Worm (Caenorhabditis elegans) whole organism, late embryonic: ENCODE measurements around the gene fbxb-20.

Experiments
- C38D4.7 ChIP-seq: fragments of 200-800 bp; sonication (Bioruptor generic); optimal IDR thresholded peaks from 2 replicates; lab custom pipeline; 2018; ENCODE audit warnings: mild to moderate bottlenecking, missing genetic modification characterization, moderate library complexity, missing compliant biosample characterization
- K02D7.2 ChIP-seq: sonication (generic microtip); optimal IDR thresholded peaks from 2 replicates; lab custom pipeline; 2017; ENCODE audit warnings: mild to moderate bottlenecking, missing genetic modification characterization, missing compliant biosample characterization
- T23F11.4 ChIP-seq: fragments of 200-800 bp; sonication (Bioruptor generic); optimal IDR thresholded peaks from 2 replicates; lab custom pipeline; 2018; ENCODE audit warnings: mild to moderate bottlenecking, missing genetic modification characterization, missing compliant biosample characterization
- Y22D7AL.16 ChIP-seq: sonication (generic microtip); optimal IDR thresholded peaks from 2 replicates; lab custom pipeline; 2016; ENCODE audit warnings: missing genetic modification characterization, missing compliant biosample characterization
- ama-1 ChIP-seq: fragments of 150-350 bp; optimal IDR thresholded peaks from 2 replicates; lab custom pipeline; 2014
- ceh-18 ChIP-seq: sonication (generic microtip); optimal IDR thresholded peaks from 2 replicates; lab custom pipeline; 2016; ENCODE audit warnings: missing genetic modification characterization, missing compliant biosample characterization
- ceh-19 ChIP-seq: fragments of 200-800 bp; sonication (Bioruptor generic); optimal IDR thresholded peaks from 2 replicates; lab custom pipeline; 2018; ENCODE audit warnings: mild to moderate bottlenecking, missing genetic modification characterization, missing compliant biosample characterization
- ceh-2 ChIP-seq: sonication (generic microtip); optimal IDR thresholded peaks from 2 replicates; lab custom pipeline; 2016; ENCODE audit warnings: missing genotype, missing genetic modification characterization, missing compliant biosample characterization
- ceh-30 ChIP-seq: fragments of 150-350 bp; optimal IDR thresholded peaks from 2 replicates; lab custom pipeline; 2014; ENCODE audit warnings: missing biosample characterization, missing genetic modification characterization
- ceh-31 ChIP-seq: sonication (generic microtip); optimal IDR thresholded peaks from 2 replicates; lab custom pipeline; 2016; ENCODE audit warnings: missing genetic modification characterization, missing compliant biosample characterization
- ceh-9 ChIP-seq: sonication (generic microtip); optimal IDR thresholded peaks from 2 replicates; lab custom pipeline; 2016; ENCODE audit warnings: mild to moderate bottlenecking, missing genetic modification characterization, inconsistent platforms, missing compliant biosample characterization
- dve-1 ChIP-seq: sonication (generic microtip); optimal IDR thresholded peaks from 2 replicates; lab custom pipeline; 2017; ENCODE audit warnings: antibody characterized with exemption, mild to moderate bottlenecking, missing genetic modification characterization, missing compliant biosample characterization
- elt-2 ChIP-seq: sonication (generic microtip); optimal IDR thresholded peaks from 2 replicates; lab custom pipeline; 2016; ENCODE audit warnings: missing genetic modification reagents, missing genetic modification characterization, missing compliant biosample characterization
- ets-4 ChIP-seq: sonication (generic microtip); optimal IDR thresholded peaks from 2 replicates; lab custom pipeline; 2016; ENCODE audit warnings: missing genetic modification characterization, missing compliant biosample characterization
- eyg-1 ChIP-seq: sonication (generic microtip); optimal IDR thresholded peaks from 2 replicates; lab custom pipeline; 2016; ENCODE audit warnings: missing genotype, missing genetic modification characterization, missing compliant biosample characterization
- gmeb-2 ChIP-seq: sonication (generic microtip); optimal IDR thresholded peaks from 2 replicates; lab custom pipeline; 2016; ENCODE audit warnings: missing genetic modification characterization, inconsistent platforms, missing compliant biosample characterization
- hlh-13 ChIP-seq: fragments of 200-800 bp; sonication (Bioruptor generic); optimal IDR thresholded peaks from 2 replicates; lab custom pipeline; 2018; ENCODE audit warnings: mild to moderate bottlenecking, missing genetic modification characterization, missing compliant biosample characterization
- hlh-15 ChIP-seq: sonication (generic microtip); optimal IDR thresholded peaks from 2 replicates; lab custom pipeline; 2016; ENCODE audit warnings: missing genetic modification characterization, missing compliant biosample characterization
- hlh-30 ChIP-seq: sonication (generic microtip); optimal IDR thresholded peaks from 2 replicates; lab custom pipeline; 2017; ENCODE audit warnings: antibody characterized with exemption, missing genetic modification characterization, missing compliant biosample characterization; ENCODE audit not compliant: insufficient read depth
- hlh-8 ChIP-seq: sonication (generic microtip); optimal IDR thresholded peaks from 2 replicates; lab custom pipeline; 2016; ENCODE audit warnings: missing genotype, missing genetic modification characterization, missing compliant biosample characterization
- lim-6 ChIP-seq: sonication (generic microtip); optimal IDR thresholded peaks from 2 replicates; lab custom pipeline; 2016; ENCODE audit warnings: missing genetic modification characterization, missing compliant biosample characterization
- nfya-1 ChIP-seq: sonication (generic microtip); optimal IDR thresholded peaks from 2 replicates; lab custom pipeline; 2017; ENCODE audit warnings: missing genetic modification characterization, mild to moderate bottlenecking, missing compliant biosample characterization, antibody characterized with exemption, moderate library complexity
- nhr-11 ChIP-seq: fragments of 150-350 bp; optimal IDR thresholded peaks from 2 replicates; lab custom pipeline; 2014; ENCODE audit warnings: missing biosample characterization, missing genetic modification characterization
- npax-4 ChIP-seq: sonication (generic microtip); optimal IDR thresholded peaks from 2 replicates; lab custom pipeline; 2016; ENCODE audit warnings: missing genetic modification characterization, missing compliant biosample characterization
- pag-3 ChIP-seq: sonication (generic microtip); optimal IDR thresholded peaks from 2 replicates; lab custom pipeline; 2016; ENCODE audit warnings: missing compliant biosample characterization, missing genetic modification characterization, borderline replicate concordance
- pat-9 ChIP-seq: fragments of 200-800 bp; sonication (Bioruptor generic); optimal IDR thresholded peaks from 2 replicates; lab custom pipeline; 2018; ENCODE audit warnings: mild to moderate bottlenecking, missing genetic modification characterization, moderate library complexity, missing compliant biosample characterization
- pax-1 ChIP-seq: fragments of 150-350 bp; optimal IDR thresholded peaks from 2 replicates; lab custom pipeline; 2014; ENCODE audit warnings: missing biosample characterization, missing genetic modification characterization
- pha-2 ChIP-seq: sonication (generic microtip); optimal IDR thresholded peaks from 2 replicates; lab custom pipeline; 2017; ENCODE audit warnings: mild to moderate bottlenecking, missing genetic modification characterization, missing compliant biosample characterization
- pha-4 ChIP-seq: fragments of 150-350 bp; optimal IDR thresholded peaks from 2 replicates; lab custom pipeline; 2018; ENCODE audit warnings: missing biosample characterization, missing genetic modification reagents, missing genetic modification characterization
- pros-1 ChIP-seq: fragments of 150-350 bp; optimal IDR thresholded peaks from 2 replicates; lab custom pipeline; 2014; ENCODE audit warnings: missing biosample characterization, missing genetic modification reagents, missing genetic modification characterization
- rnt-1 ChIP-seq: sonication (generic microtip); optimal IDR thresholded peaks from 2 replicates; lab custom pipeline; 2016; ENCODE audit warnings: missing genetic modification characterization, missing compliant biosample characterization
- sox-2 ChIP-seq: fragments of 200-800 bp; sonication (Bioruptor generic); IDR thresholded peaks from 2 replicates; pipeline ENCODE4 v1.3.6; 2022; ENCODE audit warnings: missing genetic modification reagents, missing genetic modification characterization, missing compliant biosample characterization
- sox-4 ChIP-seq: sonication (generic microtip); optimal IDR thresholded peaks from 2 replicates; lab custom pipeline; 2017; ENCODE audit warnings: mild to moderate bottlenecking, missing genetic modification characterization, inconsistent platforms, missing compliant biosample characterization
- syd-9 ChIP-seq: sonication (generic microtip); optimal IDR thresholded peaks from 2 replicates; lab custom pipeline; 2016; ENCODE audit warnings: mild to moderate bottlenecking, missing genetic modification characterization, moderate library complexity, missing compliant biosample characterization
- tbx-7 ChIP-seq: sonication (generic microtip); optimal IDR thresholded peaks from 2 replicates; lab custom pipeline; 2016; ENCODE audit warnings: missing genotype, missing genetic modification characterization, missing compliant biosample characterization
- unc-55 ChIP-seq: sonication (generic microtip); optimal IDR thresholded peaks from 2 replicates; lab custom pipeline; 2017; ENCODE audit warnings: missing biosample characterization, missing genetic modification reagents, missing genetic modification characterization
- ztf-16 ChIP-seq: sonication (generic microtip); optimal IDR thresholded peaks from 2 replicates; lab custom pipeline; 2017; ENCODE audit warnings: missing genetic modification characterization, missing compliant biosample characterization

fbxb-20 gene

DNA sequence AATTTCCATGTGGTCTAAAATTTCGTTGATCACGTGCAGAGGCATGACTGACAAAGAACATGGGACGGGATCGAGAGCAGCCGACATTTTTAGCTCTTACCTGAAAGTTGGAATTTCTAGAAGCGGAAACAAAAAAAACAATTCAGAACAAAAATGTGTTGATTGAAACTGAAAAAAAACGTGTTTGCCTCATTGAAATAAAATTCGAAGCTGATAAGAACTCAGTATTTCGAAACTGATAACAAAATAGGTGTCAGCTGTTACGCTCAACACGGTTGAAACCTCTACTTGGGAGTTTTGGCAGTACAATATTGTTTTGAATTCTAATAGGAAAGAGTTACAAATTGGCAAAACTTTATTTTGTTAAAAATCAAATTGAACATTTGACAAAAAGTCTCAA, 41.5 kb downstream of the fbxb-20 start:
- TF ChIP-seq pha-2 (tag; lab: Kevin White, UChicago) (no peak), eyg-1 (tag; lab: Kevin White, UChicago) (no peak), pax-1 (tag; lab: Kevin White, UChicago) (no peak), gmeb-2 (tag; lab: Kevin White, UChicago) (no peak), ceh-18 (tag; lab: Kevin White, UChicago) (no peak), ceh-2 (tag; lab: Kevin White, UChicago) (no peak), nhr-11 (tag; lab: Kevin White, UChicago) (no peak)

DNA sequence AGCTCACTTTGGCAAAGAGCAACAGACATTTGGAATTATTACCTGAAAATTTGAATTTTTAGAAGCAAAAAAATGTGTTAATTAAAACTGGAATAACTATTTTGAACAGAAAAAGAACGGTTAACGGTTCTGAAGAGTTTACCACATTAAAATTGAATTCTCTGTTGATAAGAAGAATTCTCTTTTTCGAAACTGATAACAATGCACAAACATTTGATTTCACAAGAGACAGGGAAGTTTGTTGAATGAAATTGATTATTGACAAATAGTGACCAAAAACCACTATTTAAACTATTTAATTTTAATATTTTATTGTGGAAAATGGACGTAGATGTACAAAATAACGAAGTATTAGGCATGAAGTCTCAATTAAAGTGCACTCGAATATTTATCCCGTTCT, 42.8 kb downstream of the fbxb-20 start:
- TF ChIP-seq pat-9 (no peak), ama-1 (lab: Kevin White, UChicago) (no peak), hlh-30 (tag; lab: Kevin White, UChicago) (no peak), unc-55 (GFP tag; lab: Kevin White, UChicago) (no peak), pha-4 (tag; lab: Kevin White, UChicago) (no peak), tbx-7 (tag; lab: Kevin White, UChicago) (no peak), rnt-1 (tag; lab: Kevin White, UChicago) (no peak), pros-1 (no peak), lim-6 (tag; lab: Kevin White, UChicago) (no peak), T23F11.4 (GFP tag; lab: Kevin White, UChicago) (no peak)

- TF ChIP-seq ceh-9 = no peak
- no peak for TF ChIP-seq hlh-8 (tag; lab: Kevin White, UChicago)
- no peak for TF ChIP-seq ceh-30
These were observed 44.3 kb downstream of the fbxb-20 start, which contains the start of gene bath-33 for ce11 chrII:1606079-1606478. Gene bath-33, minus strand, starts transcription at chrII:1606179.

DNA sequence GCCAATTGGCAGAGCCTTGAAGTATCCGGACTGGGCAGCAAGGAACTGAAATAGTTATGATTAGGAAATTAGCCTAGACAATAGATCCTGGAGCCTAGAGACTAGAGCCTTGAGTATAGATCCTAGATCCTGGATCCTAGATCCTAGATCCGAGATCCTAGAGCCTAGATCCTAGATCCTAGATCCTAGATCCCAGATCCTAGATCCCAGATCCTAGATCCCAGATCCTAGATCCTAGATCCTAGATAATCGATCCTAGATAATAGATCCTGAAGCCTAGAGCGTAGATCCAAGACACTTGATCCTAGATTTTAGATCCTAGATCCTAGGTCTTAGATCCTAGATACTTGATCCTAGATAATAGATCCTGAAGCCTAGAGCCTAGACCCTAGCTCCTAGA, 45.4 kb downstream of the fbxb-20 start:
- TF ChIP-seq dve-1 (tag; lab: Kevin White, UChicago) = peak; percentile 98
- TF ChIP-seq sox-2 (GFP tag; lab: Robert Waterston, UW) = no peak

ce11 chrII:1603049-1603448, 47.4 kb downstream of the fbxb-20 start:
- no peak for TF ChIP-seq nfya-1 (tag; lab: Kevin White, UChicago)
- no peak for TF ChIP-seq elt-2 (tag; lab: Kevin White, UChicago)
- TF ChIP-seq pag-3 (tag; lab: Kevin White, UChicago) = no peak
- no peak for TF ChIP-seq ztf-16 (tag; lab: Kevin White, UChicago)
- no peak for TF ChIP-seq npax-4 (tag; lab: Kevin White, UChicago)
- no peak for TF ChIP-seq pat-9
- no peak for TF ChIP-seq sox-4
- TF ChIP-seq ceh-31 (tag; lab: Kevin White, UChicago) = no peak
- no peak for TF ChIP-seq hlh-15
- TF ChIP-seq hlh-13 (GFP tag; lab: Kevin White, UChicago) = no peak
- TF ChIP-seq K02D7.2 (tag; lab: Kevin White, UChicago) = no peak
- no peak for TF ChIP-seq ceh-30
- no peak for TF ChIP-seq ceh-9
- no peak for TF ChIP-seq syd-9 (tag; lab: Kevin White, UChicago)

DNA sequence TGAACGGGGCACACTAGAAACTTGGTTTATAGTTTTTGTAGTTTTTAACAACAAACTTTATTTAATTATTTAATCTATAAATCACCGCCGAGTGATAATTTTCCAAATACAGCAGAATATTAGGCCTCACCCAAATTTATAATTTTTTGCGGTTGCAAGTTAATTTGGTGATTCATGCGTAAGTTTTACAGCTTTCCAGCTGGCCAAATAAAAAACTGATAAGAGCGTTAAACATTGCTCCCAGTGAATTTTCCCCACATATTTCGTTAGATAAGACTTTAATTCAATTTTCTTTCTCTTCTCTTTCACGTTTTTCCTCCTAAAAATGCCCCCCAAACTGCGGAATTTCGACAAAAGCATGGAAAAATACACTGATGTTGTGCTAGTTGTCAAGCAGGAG, 48.9 kb downstream of the fbxb-20 start, which contains the start of gene bath-47:
Gene bath-47, plus strand, starts transcription at position 305 of the 400 bp plus-strand sequence.
- TF ChIP-seq dve-1 (tag; lab: Kevin White, UChicago) (no peak), ceh-19 (GFP tag; lab: Kevin White, UChicago) (no peak), C38D4.7 (GFP tag; lab: Kevin White, UChicago) (no peak), Y22D7AL.16 (tag; lab: Kevin White, UChicago) (no peak), ets-4 (tag; lab: Kevin White, UChicago) (no peak)
